Fruit fly (Drosophila melanogaster): ENCODE measurements around the gene IntS11.

dm6 chr3R:29765267-29766095 lies 20.3 kb downstream of the IntS11 start, which contains the start of gene kay:
- TF ChIP-seq amos (GFP tag; IDR thresholded peaks at IDR 0.05; ENCODE audit: partially characterized antibody) (0 out of 2 replicates have a peak, but pooled peaks have one; percentile 10), CG3163 (GFP tag; optimal IDR thresholded peaks at IDR 0.05) (no peak), bbx (GFP tag; IDR thresholded peaks at IDR 0.05; ENCODE audit: partially characterized antibody) (no peak), CG3995 (GFP tag; optimal IDR thresholded peaks at IDR 0.05) (no peak), Myb (GFP tag; optimal IDR thresholded peaks at IDR 0.05) (no peak), CG10959 (GFP tag; IDR thresholded peaks at IDR 0.05) (no peak), ssp (GFP tag; IDR thresholded peaks at IDR 0.05) (no peak), CG1792 (GFP tag; optimal IDR thresholded peaks at IDR 0.05) (no peak)

All from whole organism, embryonic.